Worm (Caenorhabditis elegans): ENCODE data around the gene ccpp-6.
A peak's percentile ranks its signal among the peaks of the same experiment; 100 is the strongest.

ccpp-6 gene

DNA sequence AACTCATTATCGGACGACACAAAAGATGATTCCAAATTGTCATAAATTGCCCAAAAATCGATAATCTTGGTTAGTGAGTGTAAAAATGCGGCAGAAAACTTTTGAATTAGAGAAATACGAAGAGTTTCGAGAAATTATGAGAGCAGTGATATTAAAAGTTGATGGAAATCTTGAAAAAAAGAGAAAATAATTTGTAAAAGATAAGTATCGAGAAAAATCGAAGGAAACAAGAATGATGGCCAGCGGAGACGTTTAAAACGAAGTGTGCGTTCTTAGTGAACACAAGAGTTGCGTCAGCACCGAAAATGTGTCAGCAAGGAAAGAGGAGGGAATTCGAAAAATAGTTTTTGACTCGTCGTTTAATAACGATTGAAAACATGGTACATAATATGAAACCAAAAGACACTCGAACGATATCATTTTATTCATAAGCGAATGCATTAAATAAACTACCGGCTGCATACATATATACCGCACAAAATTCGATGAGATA, 2.8 kb upstream of the ccpp-6 start, which contains the start of gene ndx-6 (continued):
- TF ChIP-seq pat-9 (tag; optimal IDR thresholded peaks at IDR 0.05) (peak; percentile 42), dve-1 (tag; optimal IDR thresholded peaks at IDR 0.05) (peak; percentile 40), nhr-11 (tag; optimal IDR thresholded peaks at IDR 0.05) (no peak), che-1 (tag; optimal IDR thresholded peaks at IDR 0.05) (no peak), hlh-8 (tag; optimal IDR thresholded peaks at IDR 0.05) (peak; percentile 10), tbx-2 (tag; optimal IDR thresholded peaks at IDR 0.05) (peak; percentile 71), nfya-1 (tag; optimal IDR thresholded peaks at IDR 0.05) (peak; percentile 70), rnt-1 (tag; optimal IDR thresholded peaks at IDR 0.05) (peak; percentile 43), fkh-6 (tag; optimal IDR thresholded peaks at IDR 0.05) (peak; percentile 44), ceh-34 (tag; optimal IDR thresholded peaks at IDR 0.05) (peak; percentile 56), ttx-3 (tag; optimal IDR thresholded peaks at IDR 0.05) (peak; percentile 19), hlh-15 (tag; optimal IDR thresholded peaks at IDR 0.05) (no peak), ama-1 (optimal IDR thresholded peaks at IDR 0.05) (no peak), unc-86 (tag; optimal IDR thresholded peaks at IDR 0.05) (peak; percentile 43), K02D7.2 (tag; optimal IDR thresholded peaks at IDR 0.05) (no peak)

ce11 chrII:5388786-5389421, 1.8 kb upstream of the ccpp-6 start, which contains the start of gene rsp-4:
rsp-4 (minus strand) TSS chrII:5388836.
- TF ChIP-seq K09A11.1 (tag; optimal IDR thresholded peaks at IDR 0.05; ENCODE audit: insufficient read depth) (no peak), pha-4 (tag; optimal IDR thresholded peaks at IDR 0.05) (no peak), C38D4.7 (GFP tag; optimal IDR thresholded peaks at IDR 0.05) (no peak), T23F11.4 (GFP tag; optimal IDR thresholded peaks at IDR 0.05) (no peak), ama-1 (optimal IDR thresholded peaks at IDR 0.05) (no peak), C08G9.2 (tag; optimal IDR thresholded peaks at IDR 0.05) (no peak), fax-1 (tag; optimal IDR thresholded peaks at IDR 0.05) (no peak), fkh-10 (GFP tag; optimal IDR thresholded peaks at IDR 0.05) (no peak), sox-4 (tag; optimal IDR thresholded peaks at IDR 0.05) (no peak), nhr-232 (tag; optimal IDR thresholded peaks at IDR 0.05) (no peak), unc-86 (tag; optimal IDR thresholded peaks at IDR 0.05) (no peak), pha-2 (tag; optimal IDR thresholded peaks at IDR 0.05) (no peak), tbx-7 (tag; optimal IDR thresholded peaks at IDR 0.05) (no peak)

- TF ChIP-seq hlh-30 (tag; optimal IDR thresholded peaks at IDR 0.05; ENCODE audit: insufficient read depth): no peak
- no peak for TF ChIP-seq ets-4 (tag; optimal IDR thresholded peaks at IDR 0.05)
- TF ChIP-seq T23F11.4 (GFP tag; optimal IDR thresholded peaks at IDR 0.05): no peak
- no peak for TF ChIP-seq ttx-3 (tag; optimal IDR thresholded peaks at IDR 0.05)
- no peak for TF ChIP-seq sox-4 (tag; optimal IDR thresholded peaks at IDR 0.05)
- TF ChIP-seq ceh-22 (tag; optimal IDR thresholded peaks at IDR 0.05): no peak
- no peak for TF ChIP-seq nhr-11 (tag; optimal IDR thresholded peaks at IDR 0.05)
- TF ChIP-seq tbx-2 (tag; optimal IDR thresholded peaks at IDR 0.05): no peak
- no peak for TF ChIP-seq ceh-2 (tag; optimal IDR thresholded peaks at IDR 0.05)
- no peak for TF ChIP-seq ceh-6 (GFP tag; optimal IDR thresholded peaks at IDR 0.05)
- no peak for TF ChIP-seq ceh-9 (tag; optimal IDR thresholded peaks at IDR 0.05)
- TF ChIP-seq gmeb-2 (tag; optimal IDR thresholded peaks at IDR 0.05): no peak
- no peak for TF ChIP-seq nhr-232 (tag; optimal IDR thresholded peaks at IDR 0.05)
- no peak for TF ChIP-seq sdc-2 (tag; optimal IDR thresholded peaks at IDR 0.05)
- TF ChIP-seq odd-2 (tag; optimal IDR thresholded peaks at IDR 0.05): no peak
- no peak for TF ChIP-seq hlh-15 (tag; optimal IDR thresholded peaks at IDR 0.05)
These were observed 2.8 kb downstream of the ccpp-6 start for ce11 chrII:5384282-5384681.

DNA sequence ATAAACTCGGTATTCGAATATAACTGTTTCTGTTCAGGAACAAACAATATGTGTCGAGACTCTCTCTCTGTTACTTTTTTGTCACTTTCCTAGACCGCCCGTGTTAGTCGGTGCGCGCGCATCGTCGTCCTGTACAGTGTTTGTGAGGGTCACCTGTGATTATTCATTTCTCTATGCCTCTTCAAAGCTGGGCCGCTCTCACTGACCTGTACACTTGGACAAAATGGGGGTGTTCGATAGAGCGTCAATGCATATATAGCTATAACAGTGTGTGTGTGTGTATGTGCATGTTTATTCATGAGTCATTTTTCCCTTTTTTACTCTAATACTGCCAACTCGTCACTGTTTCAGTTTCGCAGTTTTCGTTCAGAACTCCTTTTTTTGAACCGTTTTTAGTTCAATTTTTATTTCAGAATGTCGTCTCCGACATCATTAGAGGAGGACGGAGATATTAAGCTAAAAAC, 7.5 kb downstream of the ccpp-6 start, which contains the start of gene pkc-3:
TSS of gene pkc-3 (plus strand) at position 414 of the 464 bp plus-strand sequence.
- TF ChIP-seq elt-2 (tag; optimal IDR thresholded peaks at IDR 0.05) (peak; percentile 74), ceh-45 (GFP tag; IDR thresholded peaks at IDR 0.05) (no peak), dve-1 (tag; optimal IDR thresholded peaks at IDR 0.05) (peak; percentile 4), eyg-1 (tag; optimal IDR thresholded peaks at IDR 0.05) (no peak), pax-1 (tag; optimal IDR thresholded peaks at IDR 0.05) (peak; percentile 26), T23F11.4 (GFP tag; optimal IDR thresholded peaks at IDR 0.05) (peak; percentile 26), nfya-1 (tag; optimal IDR thresholded peaks at IDR 0.05) (peak; percentile 34), tbx-2 (tag; optimal IDR thresholded peaks at IDR 0.05) (peak; percentile 14), ceh-2 (tag; optimal IDR thresholded peaks at IDR 0.05) (peak; percentile 9), ama-1 (optimal IDR thresholded peaks at IDR 0.05) (peak; percentile 43), hlh-30 (tag; optimal IDR thresholded peaks at IDR 0.05; ENCODE audit: insufficient read depth) (peak; percentile 2), F13H6.1 (tag; optimal IDR thresholded peaks at IDR 0.05) (no peak)

Data from whole organism, late embryonic.